Worm (Caenorhabditis elegans): ENCODE measurements around the gene C54C6.11.

DNA sequence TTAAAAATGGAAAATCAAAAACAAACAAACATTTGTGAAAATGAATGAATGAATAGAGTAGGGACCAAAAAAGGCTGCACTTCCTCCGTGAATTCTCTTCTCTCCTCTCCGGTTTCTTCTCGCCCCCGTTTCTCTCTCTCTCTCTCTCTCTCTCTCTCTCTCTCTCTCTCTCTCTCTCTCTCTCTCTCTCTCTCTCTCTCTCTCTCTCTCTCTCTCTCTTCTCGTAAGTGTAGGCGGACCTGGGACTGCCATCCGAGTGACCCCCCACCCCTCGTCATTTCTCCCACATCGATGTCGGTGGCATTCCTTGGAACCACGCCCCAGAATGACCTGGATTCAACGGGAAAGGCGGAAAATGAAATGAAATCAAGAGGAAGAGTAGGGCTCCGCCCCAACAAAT lies 18.7 kb downstream of the C54C6.11 start:
- no peak for TF ChIP-seq nhr-76 (tag; optimal IDR thresholded peaks at IDR 0.05)
- no peak for TF ChIP-seq mab-5 (tag; optimal IDR thresholded peaks at IDR 0.05)
- no peak for TF ChIP-seq snpc-4 (tag; optimal IDR thresholded peaks at IDR 0.05)
- TF ChIP-seq elt-1 (tag; optimal IDR thresholded peaks at IDR 0.05; ENCODE audit: borderline replicate concordance, insufficient read depth): no peak
- TF ChIP-seq pha-4 (tag; optimal IDR thresholded peaks at IDR 0.05): no peak
- no peak for TF ChIP-seq unc-62 (GFP tag; optimal IDR thresholded peaks at IDR 0.05)
- TF ChIP-seq ztf-11 (tag; optimal IDR thresholded peaks at IDR 0.05): no peak

All from whole organism, mixed stage, embryonic.